Worm (Caenorhabditis elegans) whole organism, L4 larva: ENCODE measurements around the gene Y70C5A.2.

Experiments
- aly-2 ChIP-seq: sonication (generic microtip); optimal IDR thresholded peaks from 2 replicates; lab custom pipeline; 2018; ENCODE audit warnings: missing biosample characterization, missing genetic modification characterization
- ceh-32 ChIP-seq: sonication (generic microtip); optimal IDR thresholded peaks from 2 replicates; lab custom pipeline; 2016; ENCODE audit warnings: mild to moderate bottlenecking, missing genetic modification characterization, missing compliant biosample characterization; ENCODE audit not compliant: poor library complexity
- jun-1 ChIP-seq: fragments of 150-350 bp; optimal IDR thresholded peaks from 2 replicates; lab custom pipeline; 2014; ENCODE audit warnings: missing biosample characterization, missing genetic modification reagents, missing genetic modification characterization
- lim-7 ChIP-seq: fragments of 200-800 bp; sonication (Bioruptor generic); IDR thresholded peaks from 2 replicates; pipeline ENCODE4 v1.3.6; 2022; ENCODE audit warnings: missing genetic modification characterization, missing compliant biosample characterization
- lir-3 ChIP-seq: sonication (generic microtip); optimal IDR thresholded peaks from 2 replicates; lab custom pipeline; 2016; ENCODE audit warnings: mild to moderate bottlenecking, missing genetic modification characterization, missing compliant biosample characterization
- pha-4 ChIP-seq, 2 experiments: fragments of 150-350 bp in 1 of 2; fragments of 200-800 bp in 1 of 2; sonication (Bioruptor generic) in 1 of 2; IDR thresholded peaks in 1 of 2; optimal IDR thresholded peaks in 1 of 2; 2 replicates each; pipeline versions ENCODE4 v1.3.6 to Lab custom; 2014 to 2022; ENCODE audit warnings: missing genetic modification characterization in 2 of 2, missing genetic modification reagents in 2 of 2, missing biosample characterization in 1 of 2, missing compliant biosample characterization in 1 of 2
- snpc-1.2 ChIP-seq: fragments of 200-800 bp; sonication (Bioruptor generic); IDR thresholded peaks from 2 replicates; pipeline ENCODE4 v1.3.6; 2022; ENCODE audit warnings: missing genetic modification reagents, missing genetic modification characterization, missing compliant biosample characterization
- snpc-4 ChIP-seq: fragments of 150-350 bp; optimal IDR thresholded peaks from 2 replicates; lab custom pipeline; 2014; ENCODE audit warnings: missing biosample characterization, missing genetic modification characterization
- unc-62 ChIP-seq, 3 experiments: fragments of 150-350 bp in 1 of 3; sonication (generic microtip); optimal IDR thresholded peaks in 2 of 3; peaks in 1 of 3; 1 replicate in 1 of 3; 2 replicates in 2 of 3; lab custom pipeline; 2014 to 2017; ENCODE audit warnings: missing biosample characterization in 3 of 3, missing genetic modification characterization in 3 of 3, missing genetic modification reagents in 3 of 3, missing genotype in 1 of 3
- zip-2 ChIP-seq: fragments of 150-350 bp; optimal IDR thresholded peaks from 2 replicates; lab custom pipeline; 2014; ENCODE audit warnings: missing biosample characterization, missing genetic modification characterization

ce11 chrV:16628991-16629390, 6.0 kb upstream of the Y70C5A.2 start, which contains the start of gene W06G6.2:
- TF ChIP-seq lir-3 (no peak), unc-62 (GFP tag; optimal IDR thresholded peaks at IDR 0.05 in 1 of 2; lab: Kevin White, UChicago) (no peak), unc-62 (tag; optimal IDR thresholded peaks at IDR 0.05; lab: Kevin White, UChicago) (no peak), aly-2 (tag; lab: Kevin White, UChicago) (no peak), jun-1 (tag; lab: Kevin White, UChicago) (no peak), pha-4 (GFP tag; IDR thresholded peaks at IDR 0.05; lab: Robert Waterston, UW) (no peak), pha-4 (tag; optimal IDR thresholded peaks at IDR 0.05; lab: Kevin White, UChicago) (no peak), lim-7 (GFP tag; lab: Robert Waterston, UW) (no peak), snpc-1.2 (GFP tag; lab: Robert Waterston, UW) (no peak), ceh-32 (tag; lab: Kevin White, UChicago) (no peak), snpc-4 (tag; lab: Kevin White, UChicago) (no peak), zip-2 (tag; lab: Kevin White, UChicago) (no peak)
